Worm (Caenorhabditis elegans): Measurements from ENCODE around the gene taf-6.2.

DNA sequence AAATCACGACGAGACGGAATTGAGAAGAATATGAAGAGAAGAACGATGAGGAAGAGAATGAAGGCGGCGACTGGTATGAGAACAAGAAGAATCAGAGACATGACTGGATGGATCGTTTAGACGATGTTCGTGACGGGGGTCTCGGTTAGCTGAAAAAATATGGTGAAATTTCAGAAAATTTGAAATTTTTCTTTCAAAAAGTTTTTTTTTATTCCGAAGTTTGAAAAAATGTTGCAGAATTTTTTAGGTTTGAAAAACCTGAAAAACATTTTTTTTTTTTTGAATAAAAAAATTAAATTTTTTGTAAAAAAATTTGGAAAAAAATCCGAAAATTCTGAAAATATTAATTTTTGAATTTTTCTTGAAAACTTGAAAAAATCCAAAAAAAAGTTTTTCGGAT lies 24.5 kb upstream of the taf-6.2 start, which contains the start of gene Y37E11AM.3:
- TF ChIP-seq egl-44 (GFP tag; IDR thresholded peaks at IDR 0.05) (no peak), hlh-12 (tag; optimal IDR thresholded peaks at IDR 0.05) (no peak), let-526 (GFP tag; IDR thresholded peaks at IDR 0.05) (no peak), nhr-179 (tag; optimal IDR thresholded peaks at IDR 0.05) (no peak), nfya-1 (tag; optimal IDR thresholded peaks at IDR 0.05; ENCODE audit: borderline replicate concordance, insufficient read depth) (no peak), B0019.2 (GFP tag; conservative IDR thresholded peaks at IDR 0.05) (no peak), fkh-3 (tag; optimal IDR thresholded peaks at IDR 0.05) (no peak), snpc-4 (GFP tag; optimal IDR thresholded peaks at IDR 0.05) (no peak), snpc-4 (tag; optimal IDR thresholded peaks at IDR 0.05) (no peak), Y56A3A.18 (GFP tag; IDR thresholded peaks at IDR 0.05) (no peak), ztf-26 (tag; optimal IDR thresholded peaks at IDR 0.05) (no peak)

Data from whole organism, young adult.